In the genomic region with DNA sequence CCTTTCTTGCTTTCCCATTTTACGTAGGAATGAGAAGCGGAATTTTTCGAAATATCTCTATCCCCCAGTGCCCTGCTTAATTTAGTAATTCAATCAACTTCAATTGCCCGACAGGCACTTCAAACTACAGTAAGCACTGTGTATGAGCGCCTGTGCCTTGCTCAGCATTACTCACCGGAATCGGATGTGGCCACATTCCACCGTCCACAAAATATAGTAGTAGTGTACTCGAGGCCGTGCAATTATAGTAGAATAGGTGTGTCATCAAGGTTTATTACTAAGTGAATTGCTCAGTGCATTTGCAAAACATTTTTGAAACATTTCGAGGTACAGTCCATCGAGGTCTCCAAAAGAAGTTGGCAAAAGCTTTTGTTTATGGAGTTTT, we compare ENCODE assay signal across 4 fruit fly cellular contexts.
A peak's percentile ranks its signal among the peaks of the same experiment; 100 is the strongest.
TF ChIP-seq lines count a peak whose summit lies in the region.

No protein-coding gene starts in this region.

- no peak for TF ChIP-seq CTCF in whole organism, embryonic (GFP tag; optimal IDR thresholded peaks at IDR 0.05; lab: Kevin White, UChicago)

TF ChIP-seq in whole organism, adult, 20 proteins besides CTCF, POLR2A, EP300 and RAD21:
- TF ChIP-seq CG7101 (tag; optimal IDR thresholded peaks at IDR 0.05; lab: Kevin White, UChicago), result no peak
- peak; percentile 2 for TF ChIP-seq tj (GFP tag; optimal IDR thresholded peaks at IDR 0.05; lab: Kevin White, UChicago)
- TF ChIP-seq kay (GFP tag; lab: Kevin White, UChicago; ENCODE audit: borderline replicate concordance), result peak; percentile 99

TF ChIP-seq in whole organism, embryonic, 481 proteins besides CTCF, POLR2A, EP300 and RAD21 (continues in another document):
- TF ChIP-seq CG18619 (GFP tag; optimal IDR thresholded peaks at IDR 0.05; lab: Kevin White, UChicago) (peak; percentile 24), CG13296 (GFP tag; optimal IDR thresholded peaks at IDR 0.05; lab: Kevin White, UChicago) (no peak), Rfx (GFP tag; IDR thresholded peaks at IDR 0.05; lab: Robert Waterston, UW) (peak; percentile 30; the same call in 1 of the 2 replicates), CG17912 (GFP tag; optimal IDR thresholded peaks at IDR 0.05; lab: Kevin White, UChicago) (no peak), HLH3B (GFP tag; IDR thresholded peaks at IDR 0.05; lab: Robert Waterston, UW) (0 out of 2 replicates have a peak, but pooled peaks have one; percentile 21), her (GFP tag; optimal IDR thresholded peaks at IDR 0.05; lab: Kevin White, UChicago) (peak; percentile 12), CG2889 (GFP tag; IDR thresholded peaks at IDR 0.05; lab: Robert Waterston, UW) (0 out of 3 replicates have a peak, but pooled peaks have one; percentile 10), D (optimal IDR thresholded peaks at IDR 0.05; lab: Kevin White, UChicago) (no peak), D (GFP tag; optimal IDR thresholded peaks at IDR 0.05; lab: Kevin White, UChicago) (no peak), CG14014 (GFP tag; IDR thresholded peaks at IDR 0.05; lab: Robert Waterston, UW) (peak; percentile 28; the same call in 1 of the 2 replicates), CG17328 (GFP tag; IDR thresholded peaks at IDR 0.05; lab: Robert Waterston, UW) (0 out of 2 replicates have a peak, but pooled peaks have one; percentile 24), CG15514 (GFP tag; optimal IDR thresholded peaks at IDR 0.05; lab: Kevin White, UChicago) (peak; percentile 15), CG12769 (tag; optimal IDR thresholded peaks at IDR 0.05; lab: Kevin White, UChicago) (peak; percentile 54), CG18262 (tag; optimal IDR thresholded peaks at IDR 0.05; lab: Kevin White, UChicago) (no peak), Med (GFP tag; lab: Kevin White, UChicago) (peak; percentile 87), H15 (GFP tag; IDR thresholded peaks at IDR 0.05; lab: Robert Waterston, UW) (peak; percentile 30; the same call in 1 of the 3 replicates), grau (tag; optimal IDR thresholded peaks at IDR 0.05; lab: Kevin White, UChicago) (peak; percentile 89), Ets65A (GFP tag; lab: Kevin White, UChicago) (peak; percentile 2), gro (GFP tag; optimal IDR thresholded peaks at IDR 0.05; lab: Kevin White, UChicago) (no peak), Oli (tag; optimal IDR thresholded peaks at IDR 0.05; lab: Kevin White, UChicago) (peak; percentile 18), CG2199 (GFP tag; IDR thresholded peaks at IDR 0.05; lab: Robert Waterston, UW) (peak; percentile 62; the same call in 1 of the 3 replicates), ttk (GFP tag; IDR thresholded peaks at IDR 0.05; lab: Robert Waterston, UW) (0 out of 2 replicates have a peak, but pooled peaks have one; percentile 18), dysf (GFP tag; IDR thresholded peaks at IDR 0.05; lab: Robert Waterston, UW) (0 out of 3 replicates have a peak, but pooled peaks have one; percentile 30), Sry-δ (GFP tag; optimal IDR thresholded peaks at IDR 0.05; lab: Kevin White, UChicago) (no peak), row (GFP tag; IDR thresholded peaks at IDR 0.05; lab: Robert Waterston, UW) (peak; percentile 40; the same call in 2 of the 3 replicates)

TF ChIP-seq in whole organism, prepupa, 60 proteins besides CTCF, POLR2A, EP300 and RAD21:
- peak; percentile 2 for TF ChIP-seq CG6276 (GFP tag; optimal IDR thresholded peaks at IDR 0.05; lab: Kevin White, UChicago)
- TF ChIP-seq eg (GFP tag; IDR thresholded peaks at IDR 0.05; lab: Robert Waterston, UW), result peak; percentile 55; the same call in 1 of the 3 replicates
- TF ChIP-seq Hr4 (GFP tag; optimal IDR thresholded peaks at IDR 0.05; lab: Kevin White, UChicago), result peak; percentile 14
- no peak for TF ChIP-seq CG6854 (GFP tag; optimal IDR thresholded peaks at IDR 0.05; lab: Kevin White, UChicago)
- no peak for TF ChIP-seq Blimp-1 (GFP tag; optimal IDR thresholded peaks at IDR 0.05; lab: Kevin White, UChicago)
- peak; percentile 50 for TF ChIP-seq CG8319 (GFP tag; optimal IDR thresholded peaks at IDR 0.05; lab: Kevin White, UChicago)
- peak; percentile 39 for TF ChIP-seq Eip78C (GFP tag; lab: Kevin White, UChicago)

TF ChIP-seq in whole organism, pupa, 21 proteins besides CTCF, POLR2A, EP300 and RAD21:
- no peak for TF ChIP-seq Ets98B (GFP tag; IDR thresholded peaks at IDR 0.05; lab: Robert Waterston, UW)
- peak; percentile 46; the same call in 2 of the 3 replicates for TF ChIP-seq CG4496 (GFP tag; IDR thresholded peaks at IDR 0.05; lab: Robert Waterston, UW)
- no peak for TF ChIP-seq gl (tag; optimal IDR thresholded peaks at IDR 0.05; lab: Kevin White, UChicago)
- TF ChIP-seq Snoo (tag; optimal IDR thresholded peaks at IDR 0.05; lab: Kevin White, UChicago), result no peak
- TF ChIP-seq CG32121 (GFP tag; IDR thresholded peaks at IDR 0.05; lab: Robert Waterston, UW), result peak; percentile 48
- TF ChIP-seq CG12605 (GFP tag; IDR thresholded peaks at IDR 0.05; lab: Robert Waterston, UW), result no peak
- TF ChIP-seq Pif1A (GFP tag; optimal IDR thresholded peaks at IDR 0.05; lab: Kevin White, UChicago), result no peak
- TF ChIP-seq CG14655 (GFP tag; optimal IDR thresholded peaks at IDR 0.05; lab: Kevin White, UChicago), result no peak
TF ChIP-seq in whole organism, pupa: peak in this region for 2.
